Worm (Caenorhabditis elegans) whole organism, L2 larva: Measurements from ENCODE around the gene Y38C1AA.1.
A peak's percentile ranks its signal among the peaks of the same experiment; 100 is the strongest.

ENCODE experiments used
- C34F6.9 ChIP-seq: fragments of 150-350 bp; optimal IDR thresholded peaks from 2 replicates; lab custom pipeline; 2014; ENCODE audit warnings: missing biosample characterization, missing genetic modification characterization
- F13H6.1 ChIP-seq: sonication (generic microtip); optimal IDR thresholded peaks from 2 replicates; lab custom pipeline; 2016; ENCODE audit warnings: missing genetic modification characterization, missing compliant biosample characterization
- R02D3.7 ChIP-seq: fragments of 150-350 bp; optimal IDR thresholded peaks from 2 replicates; lab custom pipeline; 2014; ENCODE audit warnings: missing biosample characterization, missing genetic modification characterization
- Y55F3AM.14 ChIP-seq: fragments of 200-800 bp; sonication (Bioruptor generic); optimal IDR thresholded peaks from 2 replicates; lab custom pipeline; 2018; ENCODE audit warnings: mild to moderate bottlenecking, missing genetic modification characterization, missing compliant biosample characterization
- alr-1 ChIP-seq: fragments of 150-350 bp; optimal IDR thresholded peaks from 2 replicates; lab custom pipeline; 2014; ENCODE audit warnings: missing biosample characterization, missing genetic modification characterization
- aly-2 ChIP-seq: fragments of 150-350 bp; optimal IDR thresholded peaks from 2 replicates; lab custom pipeline; 2014; ENCODE audit warnings: missing biosample characterization, missing genetic modification characterization
- ama-1 ChIP-seq: fragments of 150-350 bp; optimal IDR thresholded peaks from 2 replicates; lab custom pipeline; 2018; ENCODE audit warnings: inconsistent platforms
- blmp-1 ChIP-seq: sonication (generic microtip); optimal IDR thresholded peaks from 2 replicates; lab custom pipeline; 2017; ENCODE audit warnings: missing genetic modification characterization, mild to moderate bottlenecking, missing compliant biosample characterization, antibody characterized with exemption, moderate library complexity; ENCODE audit not compliant: insufficient read depth
- ceh-16 ChIP-seq: fragments of 150-350 bp; optimal IDR thresholded peaks from 2 replicates; lab custom pipeline; 2014; ENCODE audit warnings: missing biosample characterization, missing genetic modification characterization
- crh-2 ChIP-seq: sonication (generic microtip); optimal IDR thresholded peaks from 2 replicates; lab custom pipeline; 2017; ENCODE audit warnings: missing biosample characterization, missing genetic modification characterization
- dmd-4 ChIP-seq: sonication (generic microtip); optimal IDR thresholded peaks from 2 replicates; lab custom pipeline; 2017; ENCODE audit warnings: missing biosample characterization, missing genetic modification characterization
- egl-27 ChIP-seq: sonication (generic microtip); optimal IDR thresholded peaks from 3 replicates; lab custom pipeline; 2017; ENCODE audit warnings: missing biosample characterization, missing genetic modification reagents, missing genetic modification characterization
- elt-3 ChIP-seq: sonication (generic microtip); optimal IDR thresholded peaks from 2 replicates; lab custom pipeline; 2017; ENCODE audit warnings: missing biosample characterization, missing genetic modification characterization
- fos-1 ChIP-seq: fragments of 150-350 bp; optimal IDR thresholded peaks from 2 replicates; lab custom pipeline; 2014; ENCODE audit warnings: missing biosample characterization, missing genetic modification characterization
- gmeb-1 ChIP-seq: fragments of 150-350 bp; optimal IDR thresholded peaks from 2 replicates; lab custom pipeline; 2014; ENCODE audit warnings: missing biosample characterization, missing genetic modification characterization
- lin-11 ChIP-seq: fragments of 150-350 bp; sonication (generic microtip); optimal IDR thresholded peaks from 2 replicates; lab custom pipeline; 2014; ENCODE audit warnings: missing biosample characterization, missing genetic modification characterization, inconsistent platforms, mixed read lengths
- lin-13 ChIP-seq: fragments of 150-350 bp; optimal IDR thresholded peaks from 2 replicates; lab custom pipeline; 2014; ENCODE audit warnings: missing biosample characterization, missing genetic modification reagents, missing genetic modification characterization
- lin-39 ChIP-seq: fragments of 150-350 bp; optimal IDR thresholded peaks from 2 replicates; lab custom pipeline; 2014; ENCODE audit warnings: missing biosample characterization, missing genetic modification reagents, missing genetic modification characterization
- lsy-2 ChIP-seq, 2 experiments: fragments of 150-350 bp in 1 of 2; sonication (generic microtip) in 1 of 2; optimal IDR thresholded peaks; 2 replicates each; lab custom pipeline; 2014 to 2017; ENCODE audit warnings: missing biosample characterization in 2 of 2, missing genetic modification characterization in 2 of 2
- nhr-12 ChIP-seq: fragments of 150-350 bp; optimal IDR thresholded peaks from 2 replicates; lab custom pipeline; 2014; ENCODE audit warnings: missing biosample characterization, missing genetic modification characterization
- nhr-23 ChIP-seq: fragments of 150-350 bp; optimal IDR thresholded peaks from 2 replicates; lab custom pipeline; 2014; ENCODE audit warnings: missing biosample characterization, missing genetic modification reagents, missing genetic modification characterization
- nhr-237 ChIP-seq: fragments of 150-350 bp; optimal IDR thresholded peaks from 2 replicates; lab custom pipeline; 2014; ENCODE audit warnings: missing biosample characterization, missing genetic modification characterization
- nhr-77 ChIP-seq: fragments of 150-350 bp; optimal IDR thresholded peaks from 2 replicates; lab custom pipeline; 2014; ENCODE audit warnings: missing biosample characterization, missing genetic modification characterization
- peb-1 ChIP-seq: fragments of 150-350 bp; optimal IDR thresholded peaks from 2 replicates; lab custom pipeline; 2014; ENCODE audit warnings: missing biosample characterization, missing genetic modification characterization
- skn-1 ChIP-seq: sonication (generic microtip); optimal IDR thresholded peaks from 2 replicates; lab custom pipeline; 2017; ENCODE audit warnings: missing biosample characterization, missing genetic modification characterization
- sma-3 ChIP-seq: sonication (generic microtip); optimal IDR thresholded peaks from 2 replicates; lab custom pipeline; 2016; ENCODE audit warnings: missing genetic modification reagents, missing genetic modification characterization, missing compliant biosample characterization
- snpc-4 ChIP-seq: fragments of 150-350 bp; optimal IDR thresholded peaks from 2 replicates; lab custom pipeline; 2014; ENCODE audit warnings: missing biosample characterization, missing genetic modification characterization
- unc-55 ChIP-seq: fragments of 150-350 bp; sonication (generic microtip); optimal IDR thresholded peaks from 3 replicates; lab custom pipeline; 2014; ENCODE audit warnings: missing biosample characterization, missing genetic modification reagents, missing genetic modification characterization
- unc-62 ChIP-seq: fragments of 150-350 bp; optimal IDR thresholded peaks from 2 replicates; lab custom pipeline; 2014; ENCODE audit warnings: missing biosample characterization, missing genetic modification reagents, missing genetic modification characterization
- zag-1 ChIP-seq: fragments of 150-350 bp; optimal IDR thresholded peaks from 2 replicates; lab custom pipeline; 2014; ENCODE audit warnings: missing biosample characterization, missing genetic modification characterization
- ztf-1 ChIP-seq: fragments of 200-800 bp; sonication (Bioruptor generic); conservative IDR thresholded peaks from 2 replicates; pipeline ENCODE4 v1.3.6; 2022; ENCODE audit warnings: missing genetic modification characterization, missing compliant biosample characterization
- ztf-4 ChIP-seq: fragments of 150-350 bp; optimal IDR thresholded peaks from 2 replicates; lab custom pipeline; 2014; ENCODE audit warnings: missing biosample characterization, missing genetic modification characterization

Y38C1AA.1 gene

DNA sequence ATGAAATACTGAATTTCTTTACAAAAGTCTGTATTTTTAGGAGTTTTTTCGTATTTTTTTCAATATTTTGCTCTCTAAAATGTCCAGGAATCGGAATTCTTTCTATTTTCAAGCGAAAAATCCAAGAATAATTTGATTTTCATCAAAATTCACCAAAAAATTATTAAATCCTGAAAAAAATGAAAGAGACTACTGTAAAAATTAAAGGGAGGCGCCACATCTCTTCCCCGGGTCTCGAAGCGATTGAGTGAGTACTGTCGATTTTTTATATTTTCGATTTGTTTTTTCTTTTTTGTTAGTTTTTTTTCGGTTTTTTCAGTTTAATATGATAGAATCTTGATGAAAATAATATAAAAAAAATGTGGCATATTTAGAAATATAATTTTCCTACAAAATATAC is 24.5 kb upstream of the Y38C1AA.1 start:
- TF ChIP-seq R02D3.7 (no peak), peb-1 (tag; lab: Kevin White, UChicago) (no peak), skn-1 (tag; lab: Kevin White, UChicago) (no peak), dmd-4 (tag; lab: Kevin White, UChicago) (no peak), ztf-1 (GFP tag; lab: Robert Waterston, UW) (no peak), unc-62 (GFP tag; lab: Kevin White, UChicago) (no peak), lsy-2 (tag; optimal IDR thresholded peaks at IDR 0.05; lab: Kevin White, UChicago) (no peak), crh-2 (tag; lab: Kevin White, UChicago) (no peak), sma-3 (GFP tag; lab: Kevin White, UChicago) (no peak), blmp-1 (tag; lab: Kevin White, UChicago) (no peak), nhr-237 (tag; lab: Kevin White, UChicago) (no peak), Y55F3AM.14 (GFP tag; lab: Kevin White, UChicago) (no peak), F13H6.1 (tag; lab: Kevin White, UChicago) (no peak), C34F6.9 (tag; lab: Kevin White, UChicago) (no peak), zag-1 (no peak), lin-39 (tag; lab: Kevin White, UChicago) (no peak)

DNA sequence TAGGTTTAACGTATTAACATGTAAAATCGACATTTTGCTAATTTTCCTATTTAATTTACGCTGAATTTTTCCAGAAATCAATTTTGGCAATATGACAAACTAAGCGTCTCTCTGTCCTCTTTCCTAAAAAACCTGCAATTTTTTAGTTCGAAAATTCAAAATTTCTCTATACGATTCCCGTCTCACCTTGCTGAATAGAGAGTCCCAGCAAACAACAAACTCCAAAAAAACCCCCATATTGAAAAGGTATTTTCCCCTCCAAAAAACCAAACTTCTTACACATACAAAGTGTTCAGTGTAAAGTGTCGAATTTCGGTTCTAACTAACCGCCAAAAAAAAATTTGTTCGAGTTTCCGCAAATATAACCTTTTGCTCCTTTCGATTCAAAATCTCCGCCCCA is 23.8 kb upstream of the Y38C1AA.1 start, which contains the start of gene pnc-1:
TSS of gene pnc-1 (plus strand) at position 301 of the 400 bp plus-strand sequence.
- TF ChIP-seq R02D3.7: no peak
- no peak for TF ChIP-seq fos-1 (tag; lab: Kevin White, UChicago)
- TF ChIP-seq nhr-237 (tag; lab: Kevin White, UChicago): no peak
- no peak for TF ChIP-seq ztf-1 (GFP tag; lab: Robert Waterston, UW)
- TF ChIP-seq Y55F3AM.14 (GFP tag; lab: Kevin White, UChicago): no peak
- no peak for TF ChIP-seq C34F6.9 (tag; lab: Kevin White, UChicago)
- no peak for TF ChIP-seq ama-1 (lab: Kevin White, UChicago)
- TF ChIP-seq snpc-4: no peak
- TF ChIP-seq sma-3 (GFP tag; lab: Kevin White, UChicago): no peak

ce11 chrIV:186110-186509 is 21.9 kb upstream of the Y38C1AA.1 start:
- peak; percentile 11 for TF ChIP-seq unc-55 (GFP tag; lab: Kevin White, UChicago)
- TF ChIP-seq crh-2 (tag; lab: Kevin White, UChicago): no peak
- TF ChIP-seq C34F6.9 (tag; lab: Kevin White, UChicago): peak; percentile 19
- TF ChIP-seq, all 48 proteins: peak for 2

- TF ChIP-seq nhr-77 (no peak), lin-39 (tag; lab: Kevin White, UChicago) (no peak), alr-1 (no peak), elt-3 (tag; lab: Kevin White, UChicago) (no peak), fos-1 (tag; lab: Kevin White, UChicago) (no peak)
These were observed 20.6 kb upstream of the Y38C1AA.1 start for ce11 chrIV:187336-187735.

- no peak for TF ChIP-seq sma-3 (GFP tag; lab: Kevin White, UChicago)
- TF ChIP-seq gmeb-1 (tag; lab: Kevin White, UChicago): no peak
- no peak for TF ChIP-seq ztf-1 (GFP tag; lab: Robert Waterston, UW)
- no peak for TF ChIP-seq ceh-16 (tag; lab: Kevin White, UChicago)
- no peak for TF ChIP-seq ama-1 (lab: Kevin White, UChicago)
- no peak for TF ChIP-seq ztf-4
- no peak for TF ChIP-seq unc-55 (GFP tag; lab: Kevin White, UChicago)
- TF ChIP-seq nhr-23 (tag; lab: Kevin White, UChicago): no peak
- TF ChIP-seq egl-27 (tag; lab: Kevin White, UChicago): no peak
- TF ChIP-seq alr-1: no peak
- TF ChIP-seq zag-1: no peak
- TF ChIP-seq nhr-12 (tag; lab: Kevin White, UChicago): no peak
- no peak for TF ChIP-seq lin-13
- no peak for TF ChIP-seq skn-1 (tag; lab: Kevin White, UChicago)
- TF ChIP-seq lin-11 (tag; lab: Kevin White, UChicago): no peak
- TF ChIP-seq nhr-237 (tag; lab: Kevin White, UChicago): no peak
- no peak for TF ChIP-seq lsy-2 (tag; optimal IDR thresholded peaks at IDR 0.05; lab: Kevin White, UChicago)
- TF ChIP-seq aly-2 (tag; lab: Kevin White, UChicago): no peak
- TF ChIP-seq R02D3.7: no peak
These were observed 18.9 kb upstream of the Y38C1AA.1 start for ce11 chrIV:189087-189486.
